Worm (Caenorhabditis elegans) whole organism, young adult: Measurements from ENCODE around the gene fbxb-18.

Source experiments
- D2030.7 ChIP-seq: fragments of 200-800 bp; sonication (Bioruptor generic); IDR thresholded peaks from 2 replicates; pipeline ENCODE4 v1.3.6; 2022; ENCODE audit warnings: missing genetic modification reagents, missing genetic modification characterization, missing compliant biosample characterization
- F10E7.11 ChIP-seq: sonication (generic microtip); optimal IDR thresholded peaks from 2 replicates; lab custom pipeline; 2017; ENCODE audit warnings: mild to moderate bottlenecking, missing genetic modification characterization, moderate library complexity, missing compliant biosample characterization
- K11D2.4 ChIP-seq: fragments of 200-800 bp; sonication (Bioruptor generic); IDR thresholded peaks from 2 replicates; pipeline ENCODE4 v1.3.6; 2022; ENCODE audit warnings: missing genetic modification reagents, missing genetic modification characterization, missing compliant biosample characterization
- ama-1 ChIP-seq, 3 experiments: fragments of 150-350 bp in 1 of 3; sonication (generic microtip) in 2 of 3; optimal IDR thresholded peaks; 2 replicates each; lab custom pipeline; 2014 to 2018; ENCODE audit warnings: missing biosample characterization in 2 of 3, missing genetic modification characterization in 2 of 3, missing genetic modification reagents in 2 of 3
- aptf-2 ChIP-seq: fragments of 200-800 bp; sonication (Bioruptor generic); conservative IDR thresholded peaks from 2 replicates; pipeline ENCODE4 v1.3.6; 2022; ENCODE audit warnings: missing genetic modification reagents, missing genetic modification characterization, missing compliant biosample characterization
- cebp-1 ChIP-seq, 2 experiments: fragments of 200-800 bp in 1 of 2; sonication (Bioruptor generic) in 1 of 2; sonication (generic microtip) in 1 of 2; IDR thresholded peaks in 1 of 2; optimal IDR thresholded peaks in 1 of 2; 2 replicates each; pipeline versions ENCODE4 v1.3.6 to Lab custom; 2017 to 2022; ENCODE audit warnings: missing compliant biosample characterization in 2 of 2, missing genetic modification characterization in 2 of 2, mild to moderate bottlenecking in 1 of 2, missing genetic modification reagents in 1 of 2, moderate library complexity in 1 of 2
- him-1 ChIP-seq: sonication (generic microtip); optimal IDR thresholded peaks from 2 replicates; lab custom pipeline; 2016; ENCODE audit warnings: missing genotype, missing genetic modification reagents, missing genetic modification characterization, missing compliant biosample characterization
- madf-6 ChIP-seq: fragments of 200-800 bp; sonication (Bioruptor generic); IDR thresholded peaks from 2 replicates; pipeline ENCODE4 v1.3.6; 2022; ENCODE audit warnings: missing genetic modification reagents, missing genetic modification characterization, missing compliant biosample characterization
- nhr-179 ChIP-seq: sonication (generic microtip); optimal IDR thresholded peaks from 2 replicates; lab custom pipeline; 2016; ENCODE audit warnings: mild to moderate bottlenecking, missing genetic modification characterization, missing compliant biosample characterization
- nhr-27 ChIP-seq: fragments of 200-800 bp; sonication (Bioruptor generic); optimal IDR thresholded peaks from 2 replicates; lab custom pipeline; 2018; ENCODE audit warnings: mild to moderate bottlenecking, missing genetic modification characterization, moderate library complexity, missing compliant biosample characterization
- snpc-3.4 ChIP-seq: sonication (generic microtip); optimal IDR thresholded peaks from 2 replicates; lab custom pipeline; 2017; ENCODE audit warnings: missing genetic modification characterization, mild to moderate bottlenecking, missing compliant biosample characterization, antibody characterized with exemption, moderate library complexity, missing genotype, missing genetic modification reagents
- ztf-22 ChIP-seq: fragments of 200-800 bp; sonication (Bioruptor generic); optimal IDR thresholded peaks from 2 replicates; lab custom pipeline; 2018; ENCODE audit warnings: mild to moderate bottlenecking, missing genetic modification characterization, moderate library complexity, missing compliant biosample characterization

ce11 chrII:1651804-1652203 is 36.9 kb downstream of the fbxb-18 start, which contains the start of gene fbxb-16:
- TF ChIP-seq nhr-179 (no peak), aptf-2 (GFP tag; lab: Robert Waterston, UW) (no peak), nhr-27 (no peak), cebp-1 (GFP tag; IDR thresholded peaks at IDR 0.05; lab: Robert Waterston, UW) (no peak), cebp-1 (tag; optimal IDR thresholded peaks at IDR 0.05; lab: Kevin White, UChicago) (no peak), snpc-3.4 (tag; lab: Kevin White, UChicago) (no peak), D2030.7 (GFP tag; lab: Robert Waterston, UW) (no peak), ama-1 (optimal IDR thresholded peaks at IDR 0.05; lab: Kevin White, UChicago) (no peak), ama-1 (GFP tag; optimal IDR thresholded peaks at IDR 0.05; lab: Kevin White, UChicago) (no peak), him-1 (tag; lab: Kevin White, UChicago) (no peak), madf-6 (GFP tag; lab: Robert Waterston, UW) (no peak), F10E7.11 (tag; lab: Kevin White, UChicago) (no peak), K11D2.4 (GFP tag; lab: Robert Waterston, UW) (no peak), ztf-22 (GFP tag; lab: Kevin White, UChicago) (no peak)
